Fruit fly (Drosophila melanogaster) whole organism, prepupa: ENCODE data around the gene Brr2.

ENCODE experiments used
- CG10631 ChIP-seq: fragments of 200-800 bp; sonication (Bioruptor generic); optimal IDR thresholded peaks from 2 replicates; lab custom pipeline; 2016; ENCODE audit warnings: missing biosample characterization, missing genetic modification characterization
- CG3919 ChIP-seq: fragments of 200-800 bp; sonication (Bioruptor generic); optimal IDR thresholded peaks from 3 replicates; lab custom pipeline; 2016; ENCODE audit warnings: missing biosample characterization, missing genetic modification characterization
- Lpt ChIP-seq: fragments of 200-800 bp; sonication (Bioruptor generic); optimal IDR thresholded peaks from 3 replicates; lab custom pipeline; 2016; ENCODE audit warnings: missing biosample characterization, missing genetic modification characterization
- Sox15 ChIP-seq: fragments of 200-800 bp; sonication (Bioruptor generic); optimal IDR thresholded peaks from 3 replicates; lab custom pipeline; 2016; ENCODE audit warnings: missing biosample characterization, missing genetic modification characterization
- achi ChIP-seq: fragments of 200-800 bp; sonication (Bioruptor generic); optimal IDR thresholded peaks from 3 replicates; lab custom pipeline; 2016; ENCODE audit warnings: missing biosample characterization, missing genetic modification characterization
- topi ChIP-seq: fragments of 200-800 bp; sonication (Bioruptor generic); optimal IDR thresholded peaks from 3 replicates; lab custom pipeline; 2016; ENCODE audit warnings: missing biosample characterization, missing genetic modification characterization

- TF ChIP-seq Sox15 (GFP tag; lab: Kevin White, UChicago) (no peak), topi (GFP tag; lab: Kevin White, UChicago) (no peak), Lpt (GFP tag; lab: Kevin White, UChicago) (no peak), CG10631 (no peak), CG3919 (no peak), achi (GFP tag; lab: Kevin White, UChicago) (no peak)
These were observed 46.8 kb upstream of the Brr2 start for dm6 chr3L:16014515-16014914.
